Worm (Caenorhabditis elegans) whole organism, early embryonic: ENCODE results near the gene H09F14.1.

ENCODE experiments used
- B0310.2 ChIP-seq: sonication (generic microtip); optimal IDR thresholded peaks from 2 replicates; lab custom pipeline; 2016; ENCODE audit warnings: mild to moderate bottlenecking, missing genetic modification characterization, missing compliant biosample characterization
- F13C5.2 ChIP-seq: sonication (generic microtip); optimal IDR thresholded peaks from 2 replicates; lab custom pipeline; 2017; ENCODE audit warnings: mild to moderate bottlenecking, missing genetic modification characterization, inconsistent platforms, missing compliant biosample characterization
- aly-1 ChIP-seq: sonication (generic microtip); optimal IDR thresholded peaks from 2 replicates; lab custom pipeline; 2016; ENCODE audit warnings: missing genetic modification characterization, missing compliant biosample characterization
- ama-1 ChIP-seq: fragments of 150-350 bp; optimal IDR thresholded peaks from 2 replicates; lab custom pipeline; 2014
- ceh-13 ChIP-seq: fragments of 200-800 bp; sonication (Bioruptor generic); optimal IDR thresholded peaks from 2 replicates; lab custom pipeline; 2018; ENCODE audit warnings: mild to moderate bottlenecking, missing genetic modification characterization, missing compliant biosample characterization
- ceh-36 ChIP-seq: sonication (generic microtip); optimal IDR thresholded peaks from 2 replicates; lab custom pipeline; 2016; ENCODE audit warnings: missing genetic modification characterization, inconsistent platforms, missing compliant biosample characterization
- ets-7 ChIP-seq: sonication (generic microtip); optimal IDR thresholded peaks from 2 replicates; lab custom pipeline; 2016; ENCODE audit warnings: missing genotype, missing genetic modification characterization, missing compliant biosample characterization
- flt-1 ChIP-seq: fragments of 200-800 bp; sonication (Bioruptor generic); IDR thresholded peaks from 2 replicates; pipeline ENCODE4 v1.3.6; 2022; ENCODE audit warnings: missing genetic modification characterization, missing compliant biosample characterization
- hmbx-1 ChIP-seq: sonication (generic microtip); optimal IDR thresholded peaks from 2 replicates; lab custom pipeline; 2016; ENCODE audit warnings: mild to moderate bottlenecking, missing genetic modification characterization, missing compliant biosample characterization
- hmg-4 ChIP-seq: fragments of 200-800 bp; sonication (Bioruptor generic); optimal IDR thresholded peaks from 2 replicates; lab custom pipeline; 2018; ENCODE audit warnings: mild to moderate bottlenecking, missing genetic modification characterization, missing compliant biosample characterization
- hnd-1 ChIP-seq: sonication (generic microtip); optimal IDR thresholded peaks from 2 replicates; lab custom pipeline; 2016; ENCODE audit warnings: missing genetic modification characterization, missing compliant biosample characterization
- pes-1 ChIP-seq: fragments of 200-800 bp; sonication (Bioruptor generic); IDR thresholded peaks from 2 replicates; pipeline ENCODE4 v1.3.6; 2022; ENCODE audit warnings: missing genetic modification reagents, missing genetic modification characterization, missing compliant biosample characterization
- scrt-1 ChIP-seq: fragments of 200-800 bp; sonication (Bioruptor generic); IDR thresholded peaks from 2 replicates; pipeline ENCODE4 v1.3.6; 2022; ENCODE audit warnings: missing genetic modification characterization, missing compliant biosample characterization
- sea-1 ChIP-seq: fragments of 200-800 bp; sonication (Bioruptor generic); conservative IDR thresholded peaks from 2 replicates; pipeline ENCODE4 v1.3.6; 2022; ENCODE audit warnings: missing genetic modification characterization, missing compliant biosample characterization
- tbx-11 ChIP-seq: fragments of 200-800 bp; sonication (Bioruptor generic); IDR thresholded peaks from 2 replicates; pipeline ENCODE4 v1.3.6; 2022; ENCODE audit warnings: missing genetic modification characterization, missing compliant biosample characterization
- tbx-37 ChIP-seq: fragments of 200-800 bp; sonication (Bioruptor generic); conservative IDR thresholded peaks from 2 replicates; pipeline ENCODE4 v1.3.6; 2022; ENCODE audit warnings: missing genetic modification reagents, missing genetic modification characterization, missing compliant biosample characterization
- tra-4 ChIP-seq: sonication (generic microtip); optimal IDR thresholded peaks from 2 replicates; lab custom pipeline; 2017; ENCODE audit warnings: missing genetic modification characterization, missing compliant biosample characterization

The H09F14.1 gene

DNA sequence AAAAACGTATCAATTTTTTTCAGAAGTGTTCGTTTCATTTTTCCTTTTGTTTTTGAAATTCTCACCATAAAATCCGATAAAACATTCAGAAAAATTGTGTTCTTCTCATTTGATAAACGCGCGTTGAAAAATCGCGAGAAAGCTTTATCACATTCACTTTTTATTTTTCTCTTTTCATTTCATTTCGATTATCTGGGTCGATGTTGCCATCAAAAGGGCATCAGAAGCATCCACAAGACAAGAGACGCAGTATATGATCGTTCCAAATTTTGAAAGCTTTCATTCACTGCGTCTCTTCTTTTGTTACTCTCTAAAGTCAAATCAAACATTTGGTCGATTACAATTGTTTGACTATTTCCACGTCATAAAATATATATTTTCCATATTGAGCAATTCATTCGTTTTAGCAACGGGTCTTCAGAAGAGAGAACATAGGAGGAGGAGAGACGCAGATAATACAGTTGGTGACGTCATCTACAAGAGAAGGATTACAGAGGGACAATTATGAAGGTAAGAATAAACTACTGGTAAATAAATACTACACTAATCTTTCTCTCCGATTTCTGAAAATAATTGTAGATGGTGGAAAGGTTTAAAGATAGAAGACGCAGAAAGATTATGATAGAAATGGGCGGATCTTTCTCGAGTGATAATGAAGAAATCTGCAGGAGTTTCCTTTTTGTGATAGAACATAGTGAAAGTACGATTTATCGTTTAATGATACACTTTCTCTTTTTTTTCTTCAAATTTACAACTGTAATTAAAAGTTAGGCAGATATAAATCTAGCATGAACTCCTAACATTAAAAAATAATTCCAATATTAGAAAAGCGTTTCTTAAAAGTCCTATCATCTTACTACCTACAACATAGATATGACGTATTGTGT, 13.1 kb downstream of the H09F14.1 start, which contains the start of gene H27A22.1:
Gene H27A22.1 (plus strand): TSS at position 505 of the 887 bp plus-strand sequence.
- TF ChIP-seq pes-1 (GFP tag; lab: Robert Waterston, UW) = no peak
- TF ChIP-seq hnd-1 = no peak
- no peak for TF ChIP-seq ama-1 (lab: Kevin White, UChicago)
- no peak for TF ChIP-seq ceh-36 (tag; lab: Kevin White, UChicago)
- no peak for TF ChIP-seq F13C5.2 (tag; lab: Kevin White, UChicago)
- TF ChIP-seq hmbx-1 = no peak
- no peak for TF ChIP-seq hmg-4 (GFP tag; lab: Kevin White, UChicago)
- no peak for TF ChIP-seq sea-1
- no peak for TF ChIP-seq tra-4 (tag; lab: Kevin White, UChicago)
- TF ChIP-seq flt-1 (GFP tag; lab: Robert Waterston, UW) = no peak
- TF ChIP-seq tbx-11 = no peak
- no peak for TF ChIP-seq aly-1 (tag; lab: Kevin White, UChicago)
- no peak for TF ChIP-seq B0310.2 (tag; lab: Kevin White, UChicago)
- no peak for TF ChIP-seq ets-7 (tag; lab: Kevin White, UChicago)
- no peak for TF ChIP-seq ceh-13 (GFP tag; lab: Kevin White, UChicago)
- TF ChIP-seq tbx-37 (GFP tag; lab: Robert Waterston, UW) = no peak
- TF ChIP-seq scrt-1 (GFP tag; lab: Robert Waterston, UW) = no peak

DNA sequence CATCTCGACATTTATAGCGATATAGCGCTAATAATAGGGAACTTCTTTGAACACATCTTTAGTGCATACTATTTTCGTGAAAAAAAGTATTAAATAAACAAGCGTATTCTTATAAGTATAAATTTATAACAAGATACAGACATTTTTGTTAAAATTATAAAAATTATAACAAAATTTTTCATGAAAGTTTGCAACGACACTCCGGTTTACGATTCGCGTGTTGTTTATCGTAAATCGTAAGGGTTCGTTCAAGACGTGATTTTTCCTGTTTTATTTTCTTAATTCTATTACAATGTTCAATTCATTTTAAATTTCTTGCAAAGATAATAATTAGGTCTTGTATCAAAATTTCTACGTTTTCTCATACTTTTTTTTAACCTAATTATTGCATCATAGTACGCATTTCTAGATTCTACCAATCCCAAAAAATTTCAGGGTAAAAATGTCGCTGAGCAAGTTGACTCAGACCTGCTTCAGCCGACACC, 16.7 kb downstream of the H09F14.1 start, which contains the start of gene scpl-4:
Gene scpl-4 (plus strand): TSS at position 435 of the 485 bp plus-strand sequence.
- TF ChIP-seq tra-4 (tag; lab: Kevin White, UChicago) (no peak), aly-1 (tag; lab: Kevin White, UChicago) (no peak), pes-1 (GFP tag; lab: Robert Waterston, UW) (no peak), scrt-1 (GFP tag; lab: Robert Waterston, UW) (no peak), hmg-4 (GFP tag; lab: Kevin White, UChicago) (no peak), ceh-13 (GFP tag; lab: Kevin White, UChicago) (no peak), hnd-1 (no peak), ama-1 (lab: Kevin White, UChicago) (no peak), ets-7 (tag; lab: Kevin White, UChicago) (no peak), tbx-11 (no peak), F13C5.2 (tag; lab: Kevin White, UChicago) (no peak), B0310.2 (tag; lab: Kevin White, UChicago) (no peak), sea-1 (no peak), flt-1 (GFP tag; lab: Robert Waterston, UW) (no peak), hmbx-1 (no peak)

DNA sequence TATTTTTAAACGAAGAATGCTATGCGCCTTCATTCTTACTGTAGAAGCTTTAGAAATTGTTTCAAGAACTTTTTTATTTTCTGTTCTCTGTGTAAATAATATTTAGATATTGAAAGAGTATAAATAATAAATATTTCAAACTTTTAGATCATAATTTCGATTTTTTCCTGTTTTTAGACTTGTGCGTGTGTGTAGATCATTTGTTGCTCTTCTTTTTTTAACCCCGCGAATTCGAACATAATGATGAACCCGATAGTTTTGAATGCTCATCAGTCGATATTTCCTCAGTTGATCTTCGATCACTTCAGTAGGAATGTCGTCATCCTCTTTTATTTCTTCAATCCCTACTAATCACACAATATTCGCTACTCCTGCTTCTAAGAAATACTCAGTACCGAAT, 18.2 kb downstream of the H09F14.1 start, which contains the start of gene T21C9.13:
Gene T21C9.13 (plus strand): TSS at position 33 of the 400 bp plus-strand sequence.
- TF ChIP-seq sea-1 (no peak), flt-1 (GFP tag; lab: Robert Waterston, UW) (no peak), tra-4 (tag; lab: Kevin White, UChicago) (no peak), tbx-37 (GFP tag; lab: Robert Waterston, UW) (no peak), ceh-36 (tag; lab: Kevin White, UChicago) (no peak), ceh-13 (GFP tag; lab: Kevin White, UChicago) (no peak), aly-1 (tag; lab: Kevin White, UChicago) (no peak), ama-1 (lab: Kevin White, UChicago) (no peak), hmbx-1 (no peak), B0310.2 (tag; lab: Kevin White, UChicago) (no peak), pes-1 (GFP tag; lab: Robert Waterston, UW) (no peak), tbx-11 (no peak), hmg-4 (GFP tag; lab: Kevin White, UChicago) (no peak)

DNA sequence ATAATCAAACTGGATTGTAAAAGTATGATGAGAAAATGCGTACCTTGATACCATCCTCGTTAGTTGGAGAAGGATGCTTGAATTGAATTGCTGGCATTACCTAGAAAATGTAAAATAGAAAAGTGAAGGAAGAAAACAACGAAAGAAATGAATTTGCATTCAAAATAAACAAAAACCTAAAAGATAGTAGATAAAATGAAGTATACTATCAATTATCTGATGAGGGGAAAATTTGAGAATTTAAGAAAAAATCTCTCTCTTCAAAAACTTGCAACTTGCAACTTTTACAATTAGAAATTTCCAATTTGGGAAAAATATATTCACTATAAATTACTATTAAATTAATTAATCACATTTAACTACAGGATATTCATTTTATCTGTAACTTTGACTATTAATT, 20.6 kb downstream of the H09F14.1 start, which contains the start of gene T21C9.11:
Gene T21C9.11 (minus strand): TSS at position 101 of the 400 bp plus-strand sequence.
- TF ChIP-seq tbx-11 = no peak
- no peak for TF ChIP-seq ama-1 (lab: Kevin White, UChicago)
- no peak for TF ChIP-seq pes-1 (GFP tag; lab: Robert Waterston, UW)
- no peak for TF ChIP-seq ets-7 (tag; lab: Kevin White, UChicago)
- no peak for TF ChIP-seq hmg-4 (GFP tag; lab: Kevin White, UChicago)
- TF ChIP-seq flt-1 (GFP tag; lab: Robert Waterston, UW) = no peak
- no peak for TF ChIP-seq F13C5.2 (tag; lab: Kevin White, UChicago)
- no peak for TF ChIP-seq B0310.2 (tag; lab: Kevin White, UChicago)
- no peak for TF ChIP-seq ceh-36 (tag; lab: Kevin White, UChicago)
- no peak for TF ChIP-seq sea-1
- TF ChIP-seq ceh-13 (GFP tag; lab: Kevin White, UChicago) = no peak

DNA sequence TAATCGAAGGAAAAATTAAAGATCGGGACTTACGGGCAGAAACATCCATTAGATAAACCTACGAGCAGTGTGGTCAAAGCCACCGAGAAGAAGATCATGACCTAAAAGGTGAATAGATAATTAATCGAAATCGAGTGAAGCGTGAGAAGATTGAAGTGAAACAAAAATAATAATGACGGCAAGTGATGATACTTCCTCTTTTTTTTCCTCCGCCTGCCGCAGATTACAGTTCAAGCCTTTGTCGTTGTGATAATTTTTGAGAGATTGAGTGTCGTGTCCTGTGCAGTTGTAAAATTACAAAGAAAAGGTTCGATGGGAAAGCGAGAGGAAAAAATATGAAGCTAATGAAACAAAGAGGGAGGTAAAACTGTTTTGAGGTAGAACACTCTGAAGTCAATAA, 22.9 kb downstream of the H09F14.1 start, which contains the start of gene T21C9.9:
Gene T21C9.9 (minus strand): TSS at position 101 of the 400 bp plus-strand sequence.
- TF ChIP-seq ets-7 (tag; lab: Kevin White, UChicago) = no peak
- TF ChIP-seq tra-4 (tag; lab: Kevin White, UChicago) = no peak
- no peak for TF ChIP-seq tbx-37 (GFP tag; lab: Robert Waterston, UW)
- TF ChIP-seq ceh-13 (GFP tag; lab: Kevin White, UChicago) = no peak
- no peak for TF ChIP-seq hmbx-1
- TF ChIP-seq F13C5.2 (tag; lab: Kevin White, UChicago) = no peak

DNA sequence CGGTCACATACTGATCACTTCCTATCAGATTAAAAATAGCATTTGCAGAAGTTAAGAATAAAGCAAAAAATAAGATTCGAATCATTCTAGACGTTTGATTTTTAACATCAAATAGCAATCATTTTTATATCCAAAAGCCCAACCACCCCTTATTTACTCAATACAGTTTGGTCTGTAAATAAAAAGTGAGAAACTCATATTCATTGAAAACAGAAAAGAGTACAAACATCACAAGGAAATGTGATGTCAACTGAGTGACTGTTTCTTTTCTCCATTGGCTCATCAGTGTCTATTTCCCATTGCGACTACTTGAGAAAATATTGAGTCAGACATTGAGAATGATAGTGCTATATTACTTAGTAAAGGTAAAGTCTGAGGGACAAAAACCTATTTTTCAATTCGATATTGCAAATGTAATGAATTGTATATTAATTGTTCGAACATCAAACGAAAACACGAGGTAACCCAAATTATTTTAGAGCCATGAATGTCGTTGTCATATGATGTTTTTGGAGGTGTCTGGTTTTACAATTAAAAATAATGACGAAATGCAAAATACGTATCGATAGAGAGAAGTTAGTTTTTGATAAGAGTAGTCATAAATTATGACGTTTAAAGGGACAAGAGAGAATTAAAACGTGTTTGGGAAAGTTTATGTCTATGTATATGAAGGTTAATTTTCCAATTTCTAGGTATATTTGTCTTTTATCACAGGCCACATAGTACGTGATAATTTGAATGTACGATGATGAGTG, 25.4 kb downstream of the H09F14.1 start, which contains the start of gene ttr-23:
Gene ttr-23 (minus strand): TSS at position 87 of the 755 bp plus-strand sequence.
- TF ChIP-seq hmbx-1 (no peak), tbx-11 (no peak), ceh-36 (tag; lab: Kevin White, UChicago) (no peak), B0310.2 (tag; lab: Kevin White, UChicago) (no peak), aly-1 (tag; lab: Kevin White, UChicago) (no peak), scrt-1 (GFP tag; lab: Robert Waterston, UW) (no peak), sea-1 (no peak), ama-1 (lab: Kevin White, UChicago) (no peak), hnd-1 (no peak), F13C5.2 (tag; lab: Kevin White, UChicago) (no peak), flt-1 (GFP tag; lab: Robert Waterston, UW) (no peak), tra-4 (tag; lab: Kevin White, UChicago) (no peak), pes-1 (GFP tag; lab: Robert Waterston, UW) (no peak), tbx-37 (GFP tag; lab: Robert Waterston, UW) (no peak), hmg-4 (GFP tag; lab: Kevin White, UChicago) (no peak), ets-7 (tag; lab: Kevin White, UChicago) (no peak), ceh-13 (GFP tag; lab: Kevin White, UChicago) (no peak)
